Fruit fly (Drosophila melanogaster) whole organism, pupa: Measurements from ENCODE around the gene CG13994.

Experiments
- CG12605 ChIP-seq: fragments of 200-800 bp; sonication (Bioruptor generic); IDR thresholded peaks from 2 replicates; pipeline ENCODE4 v1.3.6; 2022; ENCODE audit warnings: missing biosample characterization, missing genetic modification characterization
- CG34367 ChIP-seq: fragments of 200-800 bp; sonication (Bioruptor generic); optimal IDR thresholded peaks from 2 replicates; lab custom pipeline; 2018; ENCODE audit warnings: missing biosample characterization, mild to moderate bottlenecking, missing genetic modification characterization
- CG4496 ChIP-seq: fragments of 200-800 bp; sonication (Bioruptor generic); IDR thresholded peaks from 3 replicates; pipeline ENCODE4 v1.3.6; 2022; ENCODE audit warnings: missing biosample characterization, missing genetic modification characterization
- D1 ChIP-seq: fragments of 200-800 bp; sonication (Bioruptor generic); optimal IDR thresholded peaks from 2 replicates; lab custom pipeline; 2018; ENCODE audit warnings: missing biosample characterization, mild to moderate bottlenecking, missing genetic modification characterization, moderate library complexity
- EcR ChIP-seq: fragments of 200-800 bp; sonication (Bioruptor generic); optimal IDR thresholded peaks from 3 replicates; lab custom pipeline; 2019; ENCODE audit warnings: missing biosample characterization, missing genetic modification characterization, mild to moderate bottlenecking, moderate library complexity, missing genetic modification reagents
- gl ChIP-seq: fragments of 200-800 bp; sonication (Bioruptor generic); optimal IDR thresholded peaks from 2 replicates; lab custom pipeline; 2018; ENCODE audit warnings: missing biosample characterization, mild to moderate bottlenecking, missing genetic modification characterization
- rn ChIP-seq: fragments of 200-800 bp; sonication (Bioruptor generic); IDR thresholded peaks from 2 replicates; pipeline ENCODE4 v1.3.6; 2022; ENCODE audit warnings: missing biosample characterization, missing genetic modification characterization

DNA sequence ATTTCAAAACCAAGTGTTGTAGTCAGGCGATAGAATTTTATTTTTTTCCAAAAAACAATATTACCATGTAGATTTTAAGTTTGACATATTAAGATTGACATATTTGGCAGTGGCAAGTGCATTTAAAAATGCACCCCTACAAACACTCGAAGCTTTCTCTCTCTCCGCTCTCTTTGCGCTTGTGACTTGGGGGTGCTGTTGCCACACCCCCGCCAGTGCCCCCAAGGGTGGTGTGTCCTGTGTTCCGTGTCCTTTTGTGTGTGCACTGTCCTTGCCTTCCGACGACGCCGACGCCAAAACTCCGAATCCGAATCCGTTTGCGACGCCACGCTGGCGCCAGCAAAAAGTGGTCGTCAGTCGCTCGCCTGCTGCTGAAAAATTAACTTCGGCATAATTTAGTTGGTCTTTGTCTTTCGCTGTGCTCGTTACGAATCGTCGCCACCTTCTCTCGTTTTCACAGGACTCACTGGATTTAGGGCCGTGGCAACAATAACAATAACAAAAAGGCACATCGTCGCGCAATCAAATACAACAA, 46.6 kb downstream of the CG13994 start:
- no peak for TF ChIP-seq rn (GFP tag; lab: Robert Waterston, UW)
- no peak for TF ChIP-seq EcR
- TF ChIP-seq CG4496, result no peak
- TF ChIP-seq D1 (tag; lab: Kevin White, UChicago), result no peak
- no peak for TF ChIP-seq gl (tag; lab: Kevin White, UChicago)
- TF ChIP-seq CG34367, result no peak
- TF ChIP-seq CG12605, result no peak
